Worm (Caenorhabditis elegans) whole organism, midembryonic: ENCODE data around the gene cgt-1.
"Not testable (repeated sequence)": the region's sequence is repeated elsewhere in the genome, so short reads cannot be mapped to it uniquely, and the experiment has no call there.

Source experiments
- T22C8.4 ChIP-seq: fragments of 200-800 bp; sonication (Bioruptor generic); IDR thresholded peaks from 2 replicates; pipeline ENCODE4 v1.3.6; 2022; ENCODE audit warnings: missing genetic modification characterization, missing compliant biosample characterization
- cog-1 ChIP-seq: sonication (generic microtip); optimal IDR thresholded peaks from 2 replicates; lab custom pipeline; 2016; ENCODE audit warnings: missing genetic modification characterization, missing compliant biosample characterization
- flt-1 ChIP-seq: fragments of 200-800 bp; sonication (Bioruptor generic); IDR thresholded peaks from 2 replicates; pipeline ENCODE4 v1.3.6; 2022; ENCODE audit warnings: missing genetic modification characterization, missing compliant biosample characterization
- klf-2 ChIP-seq: fragments of 200-800 bp; sonication (Bioruptor generic); conservative IDR thresholded peaks from 2 replicates; pipeline ENCODE4 v1.3.6; 2022; ENCODE audit warnings: missing genetic modification reagents, missing genetic modification characterization, missing compliant biosample characterization
- med-1 ChIP-seq: sonication (generic microtip); optimal IDR thresholded peaks from 2 replicates; lab custom pipeline; 2017; ENCODE audit warnings: missing genetic modification characterization, mild to moderate bottlenecking, missing compliant biosample characterization, antibody characterized with exemption, missing genetic modification reagents; ENCODE audit not compliant: insufficient read depth
- ref-1 ChIP-seq: fragments of 200-800 bp; sonication (Bioruptor generic); conservative IDR thresholded peaks from 2 replicates; pipeline ENCODE4 v1.3.6; 2022; ENCODE audit warnings: missing genetic modification reagents, missing genetic modification characterization, missing compliant biosample characterization
- tab-1 ChIP-seq: fragments of 200-800 bp; sonication (Bioruptor generic); IDR thresholded peaks from 2 replicates; pipeline ENCODE4 v1.3.6; 2022; ENCODE audit warnings: missing genetic modification characterization, missing compliant biosample characterization
- ztf-23 ChIP-seq: fragments of 200-800 bp; sonication (Bioruptor generic); IDR thresholded peaks from 2 replicates; pipeline ENCODE4 v1.3.6; 2022; ENCODE audit warnings: missing genetic modification reagents, missing genetic modification characterization, missing compliant biosample characterization
- ztf-29 ChIP-seq: fragments of 200-800 bp; sonication (Bioruptor generic); IDR thresholded peaks from 2 replicates; pipeline ENCODE4 v1.3.6; 2022; ENCODE audit warnings: missing genetic modification reagents, missing genetic modification characterization, missing compliant biosample characterization

cgt-1 gene

DNA sequence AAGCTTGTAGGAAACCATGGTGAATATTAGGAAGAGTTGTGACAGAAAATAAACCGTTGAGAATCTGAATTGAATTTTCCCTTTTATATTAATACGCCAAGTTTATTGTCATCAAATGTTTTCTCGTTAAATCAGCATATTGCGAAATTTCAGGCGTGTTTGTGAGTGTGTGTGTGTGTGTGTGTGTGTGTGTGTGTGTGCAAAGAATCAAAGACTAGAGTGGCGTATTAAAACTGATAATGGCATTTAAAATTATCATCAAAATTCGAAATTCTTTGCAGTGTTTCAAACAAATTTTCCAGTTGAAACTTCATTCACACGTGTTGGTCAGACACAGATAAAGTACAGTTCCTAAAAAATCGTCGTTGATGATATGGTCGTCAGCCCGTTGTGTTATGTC, 27.3 kb upstream of the cgt-1 start, which contains the start of gene gst-38:
Gene gst-38, minus strand, starts transcription at position 152 of the 400 bp plus-strand sequence.
- no peak for TF ChIP-seq ztf-23 (GFP tag; lab: Robert Waterston, UW)
- TF ChIP-seq med-1 (GFP tag; lab: Kevin White, UChicago), result no peak
- no peak for TF ChIP-seq T22C8.4 (GFP tag; lab: Robert Waterston, UW)
- TF ChIP-seq klf-2 (GFP tag; lab: Robert Waterston, UW), result no peak
- no peak for TF ChIP-seq ref-1
- TF ChIP-seq ztf-29 (GFP tag; lab: Robert Waterston, UW), result no peak
- no peak for TF ChIP-seq tab-1

DNA sequence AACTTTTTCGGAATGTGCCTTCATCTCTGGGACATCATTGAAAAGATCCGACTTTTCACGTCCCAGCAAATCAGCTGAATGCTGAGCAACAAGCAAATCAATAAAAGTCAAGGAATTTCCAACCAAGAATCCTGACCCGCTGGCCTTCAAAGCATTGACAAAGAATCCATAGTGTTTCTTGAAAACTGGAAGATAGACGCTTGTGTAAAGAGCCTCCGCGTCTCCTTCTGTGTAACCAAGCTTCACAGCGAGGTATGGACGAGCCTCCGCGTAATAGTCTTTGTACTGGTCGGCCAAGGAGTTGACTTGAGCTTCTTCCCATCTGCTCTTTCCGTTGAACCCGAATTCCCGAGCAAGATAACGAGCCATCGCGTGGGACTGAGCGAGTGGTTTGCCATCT, 26.7 kb upstream of the cgt-1 start:
- TF ChIP-seq ref-1 (no peak), cog-1 (no peak), med-1 (GFP tag; lab: Kevin White, UChicago) (no peak), flt-1 (GFP tag; lab: Robert Waterston, UW) (no peak), tab-1 (no peak), ztf-23 (GFP tag; lab: Robert Waterston, UW) (no peak), ztf-29 (GFP tag; lab: Robert Waterston, UW) (no peak), klf-2 (GFP tag; lab: Robert Waterston, UW) (no peak), T22C8.4 (GFP tag; lab: Robert Waterston, UW) (no peak)

ce11 chrV:15914774-15915173, 26.1 kb upstream of the cgt-1 start:
- TF ChIP-seq T22C8.4 (GFP tag; lab: Robert Waterston, UW), result no peak
- no peak for TF ChIP-seq klf-2 (GFP tag; lab: Robert Waterston, UW)
- TF ChIP-seq ref-1, result no peak
- no peak for TF ChIP-seq ztf-23 (GFP tag; lab: Robert Waterston, UW)
- no peak for TF ChIP-seq flt-1 (GFP tag; lab: Robert Waterston, UW)
- no peak for TF ChIP-seq ztf-29 (GFP tag; lab: Robert Waterston, UW)
- TF ChIP-seq med-1 (GFP tag; lab: Kevin White, UChicago), result no peak
- TF ChIP-seq tab-1, result no peak
- TF ChIP-seq cog-1, result no peak

ce11 chrV:15913714-15914113, 25.1 kb upstream of the cgt-1 start, which contains the start of gene F35E8.7:
TSS of gene F35E8.7 (plus strand) at chrV:15914014.
- no peak for TF ChIP-seq flt-1 (GFP tag; lab: Robert Waterston, UW)
- TF ChIP-seq ztf-23 (GFP tag; lab: Robert Waterston, UW), result no peak
- TF ChIP-seq ztf-29 (GFP tag; lab: Robert Waterston, UW), result no peak
- TF ChIP-seq tab-1, result no peak
- TF ChIP-seq med-1 (GFP tag; lab: Kevin White, UChicago), result no peak
- no peak for TF ChIP-seq klf-2 (GFP tag; lab: Robert Waterston, UW)
- no peak for TF ChIP-seq T22C8.4 (GFP tag; lab: Robert Waterston, UW)
- no peak for TF ChIP-seq cog-1
- no peak for TF ChIP-seq ref-1

ce11 chrV:15912677-15913076, 24.0 kb upstream of the cgt-1 start:
- TF ChIP-seq med-1 (GFP tag; lab: Kevin White, UChicago), result no peak
- no peak for TF ChIP-seq ztf-23 (GFP tag; lab: Robert Waterston, UW)
- TF ChIP-seq klf-2 (GFP tag; lab: Robert Waterston, UW), result no peak
- no peak for TF ChIP-seq T22C8.4 (GFP tag; lab: Robert Waterston, UW)
- TF ChIP-seq flt-1 (GFP tag; lab: Robert Waterston, UW), result no peak
- TF ChIP-seq cog-1, result no peak
- TF ChIP-seq ztf-29 (GFP tag; lab: Robert Waterston, UW), result no peak

ce11 chrV:15911848-15912247, 23.2 kb upstream of the cgt-1 start, which contains the start of gene F35E8.6:
TSS of gene F35E8.6 (plus strand) at chrV:15912148.
- TF ChIP-seq ztf-23 (GFP tag; lab: Robert Waterston, UW) (no peak), ztf-29 (GFP tag; lab: Robert Waterston, UW) (no peak), klf-2 (GFP tag; lab: Robert Waterston, UW) (no peak), ref-1 (no peak), tab-1 (no peak), cog-1 (no peak)

DNA sequence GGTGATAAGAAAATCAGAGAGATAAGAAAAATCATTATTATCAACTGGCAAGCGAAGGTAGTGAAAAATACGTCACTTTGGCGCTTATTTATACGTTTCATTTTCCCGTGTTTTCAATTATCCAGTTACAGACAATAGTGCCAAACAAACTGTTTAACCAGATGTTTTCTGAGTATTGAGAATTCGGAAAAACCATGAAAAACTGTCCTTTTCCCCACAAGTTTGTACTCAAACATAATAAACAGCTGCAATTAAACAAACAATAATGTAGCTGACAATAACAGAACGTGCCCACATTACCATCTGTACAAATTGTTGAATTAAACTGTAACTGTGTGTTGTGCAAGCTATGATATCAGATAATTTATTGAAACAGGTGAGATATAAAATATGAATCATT, 16.9 kb upstream of the cgt-1 start, which contains the start of the genes F35E8.1 and F35E8.2:
Gene F35E8.1, minus strand, starts transcription at position 101 of the 400 bp plus-strand sequence.
Gene F35E8.2, plus strand, starts transcription at position 132 of the 400 bp plus-strand sequence.
- TF ChIP-seq med-1 (GFP tag; lab: Kevin White, UChicago); flt-1 (GFP tag; lab: Robert Waterston, UW); tab-1: not testable (repeated sequence)

DNA sequence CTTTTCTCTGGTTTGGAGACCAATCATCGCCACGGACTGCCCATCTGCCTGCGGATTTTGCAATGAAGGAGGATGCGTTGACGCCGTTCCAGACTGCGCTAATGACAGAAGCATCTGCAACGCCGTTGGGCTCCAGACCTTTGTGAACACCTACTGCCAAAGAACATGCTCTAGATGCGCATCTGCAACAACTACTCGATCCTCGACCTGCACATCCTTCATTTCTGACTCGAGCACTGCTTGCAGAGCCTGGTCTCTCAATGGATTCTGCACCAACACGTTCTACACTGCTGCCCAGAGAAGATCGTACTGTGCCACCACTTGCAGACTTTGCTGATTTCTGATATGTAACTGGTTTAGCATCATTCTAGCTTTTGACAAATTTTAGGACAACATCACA, 11.9 kb upstream of the cgt-1 start:
- TF ChIP-seq ref-1, result no peak
- TF ChIP-seq med-1 (GFP tag; lab: Kevin White, UChicago), result no peak
- TF ChIP-seq ztf-29 (GFP tag; lab: Robert Waterston, UW), result no peak
- TF ChIP-seq tab-1, result no peak
- TF ChIP-seq cog-1, result no peak
- no peak for TF ChIP-seq klf-2 (GFP tag; lab: Robert Waterston, UW)
- TF ChIP-seq T22C8.4 (GFP tag; lab: Robert Waterston, UW), result no peak
- no peak for TF ChIP-seq flt-1 (GFP tag; lab: Robert Waterston, UW)
- no peak for TF ChIP-seq ztf-23 (GFP tag; lab: Robert Waterston, UW)

DNA sequence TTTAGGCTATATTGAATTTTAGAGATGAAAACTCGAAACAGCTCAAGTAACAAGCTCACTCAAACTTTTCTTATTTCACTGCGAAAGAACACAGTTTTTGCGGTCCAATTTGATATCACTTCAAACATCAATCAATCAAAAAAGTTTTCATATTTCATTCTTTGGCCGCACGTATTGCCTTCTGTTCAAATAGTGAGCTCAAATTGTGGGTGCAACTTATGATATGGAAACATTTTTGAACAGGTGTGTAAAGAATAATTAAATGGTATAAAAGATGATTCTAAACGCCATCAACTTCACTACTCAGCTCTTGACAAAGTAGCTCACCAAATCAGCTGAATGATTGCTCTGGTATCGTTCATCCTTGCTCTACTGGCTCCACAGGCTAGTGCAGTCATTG, 11.0 kb upstream of the cgt-1 start, which contains the start of gene T06C12.14:
Gene T06C12.14, plus strand, starts transcription at position 301 of the 400 bp plus-strand sequence.
- TF ChIP-seq cog-1, result no peak
- TF ChIP-seq ref-1, result no peak
- TF ChIP-seq klf-2 (GFP tag; lab: Robert Waterston, UW), result no peak
- TF ChIP-seq tab-1, result no peak
- no peak for TF ChIP-seq ztf-29 (GFP tag; lab: Robert Waterston, UW)
- TF ChIP-seq T22C8.4 (GFP tag; lab: Robert Waterston, UW), result no peak
- no peak for TF ChIP-seq med-1 (GFP tag; lab: Kevin White, UChicago)
- TF ChIP-seq ztf-23 (GFP tag; lab: Robert Waterston, UW), result no peak
- TF ChIP-seq flt-1 (GFP tag; lab: Robert Waterston, UW), result no peak

DNA sequence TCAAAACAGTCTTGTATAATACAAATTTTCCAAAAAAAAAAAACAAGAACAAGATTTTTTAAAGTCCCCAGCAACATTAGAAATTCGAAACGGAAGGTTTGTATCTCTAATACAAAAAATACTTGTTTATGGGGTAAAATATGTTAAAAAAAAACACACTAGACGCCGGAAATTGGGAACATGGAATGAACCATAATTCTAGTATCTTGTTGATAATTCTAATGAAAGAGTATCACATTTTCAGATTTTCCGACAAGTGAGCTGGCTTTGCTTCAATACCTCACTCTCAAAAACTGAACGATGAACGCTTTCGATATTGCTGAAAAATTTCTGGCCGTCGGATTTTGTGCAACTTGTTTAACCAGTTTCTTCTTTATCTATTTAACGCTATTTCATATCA, 9.0 kb upstream of the cgt-1 start, which contains the start of gene str-60:
Gene str-60, plus strand, starts transcription at position 301 of the 400 bp plus-strand sequence.
- TF ChIP-seq ztf-23 (GFP tag; lab: Robert Waterston, UW) (no peak), klf-2 (GFP tag; lab: Robert Waterston, UW) (no peak), T22C8.4 (GFP tag; lab: Robert Waterston, UW) (no peak), cog-1 (no peak), med-1 (GFP tag; lab: Kevin White, UChicago) (no peak), flt-1 (GFP tag; lab: Robert Waterston, UW) (no peak), ztf-29 (GFP tag; lab: Robert Waterston, UW) (no peak), ref-1 (no peak)
